Worm (Caenorhabditis elegans): ENCODE measurements around the gene clic-1.

Gene clic-1

DNA sequence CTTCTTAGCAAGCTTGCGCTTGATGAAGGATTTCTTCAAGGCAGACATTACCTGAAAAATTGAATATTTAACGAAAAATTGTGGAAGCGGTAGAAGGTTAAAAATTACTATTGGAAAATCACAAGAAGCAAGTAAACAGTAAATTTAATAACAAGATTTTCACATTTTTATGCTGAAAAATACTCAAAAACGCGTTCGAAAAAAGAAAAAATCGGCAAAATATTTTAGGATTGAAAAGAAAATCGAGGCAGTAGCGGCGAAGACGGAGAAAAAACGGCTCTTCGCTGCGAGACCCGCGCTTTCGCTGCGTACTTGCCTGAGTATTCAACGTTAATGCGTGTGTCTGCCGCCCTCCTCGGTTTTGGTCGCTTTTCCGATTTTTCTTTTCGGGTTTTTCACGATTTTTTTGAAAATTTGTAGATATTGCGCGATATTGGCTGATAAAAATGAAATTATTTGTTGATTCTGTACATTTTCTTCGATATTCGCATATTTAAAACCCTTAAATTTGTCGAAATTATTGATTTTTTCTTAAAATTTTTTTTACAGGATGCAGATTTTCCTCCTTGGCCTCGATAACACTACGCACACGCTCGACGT lies 41.4 kb upstream of the clic-1 start, which contains the start of the genes rpl-39 and rps-30:
Gene rpl-39 (minus strand): TSS at position 51 of the 600 bp plus-strand sequence.
Gene rps-30 (plus strand): TSS at position 550 of the 600 bp plus-strand sequence.
- TF ChIP-seq ceh-39 (tag; optimal IDR thresholded peaks at IDR 0.05) (peak; percentile 79), nhr-76 (tag; optimal IDR thresholded peaks at IDR 0.05) (no peak), nhr-237 (tag; optimal IDR thresholded peaks at IDR 0.05) (peak; percentile 92), lsy-2 (tag; optimal IDR thresholded peaks at IDR 0.05) (peak; percentile 85), hlh-1 (tag; optimal IDR thresholded peaks at IDR 0.05) (peak; percentile 56), ztf-11 (tag; optimal IDR thresholded peaks at IDR 0.05) (peak; percentile 8), lin-13 (tag; optimal IDR thresholded peaks at IDR 0.05) (peak; percentile 75), pha-4 (tag; optimal IDR thresholded peaks at IDR 0.05) (peak; percentile 85), ces-1 (GFP tag; optimal IDR thresholded peaks at IDR 0.05) (peak; percentile 70), drap-1 (GFP tag; optimal IDR thresholded peaks at IDR 0.05) (no peak), ham-2 (GFP tag; optimal IDR thresholded peaks at IDR 0.05) (peak; percentile 54), unc-120 (tag; optimal IDR thresholded peaks at IDR 0.05; ENCODE audit: poor library complexity, severe bottlenecking) (peak; percentile 24), nhr-2 (tag; optimal IDR thresholded peaks at IDR 0.05) (no peak), sptf-1 (tag; optimal IDR thresholded peaks at IDR 0.05) (peak; percentile 64), mep-1 (tag; optimal IDR thresholded peaks at IDR 0.05) (peak; percentile 91), mls-2 (tag; optimal IDR thresholded peaks at IDR 0.05) (peak; percentile 31), unc-62 (GFP tag; optimal IDR thresholded peaks at IDR 0.05) (peak; percentile 19), nhr-12 (tag; optimal IDR thresholded peaks at IDR 0.05) (no peak)

- TF ChIP-seq nhr-237 (tag; optimal IDR thresholded peaks at IDR 0.05), result no peak
- TF ChIP-seq nhr-28 (tag; optimal IDR thresholded peaks at IDR 0.05), result no peak
- TF ChIP-seq sem-2 (GFP tag; optimal IDR thresholded peaks at IDR 0.05), result no peak
- TF ChIP-seq lin-13 (tag; optimal IDR thresholded peaks at IDR 0.05), result no peak
- TF ChIP-seq sptf-1 (tag; optimal IDR thresholded peaks at IDR 0.05), result no peak
- TF ChIP-seq ceh-43 (GFP tag; optimal IDR thresholded peaks at IDR 0.05), result no peak
- TF ChIP-seq unc-120 (tag; optimal IDR thresholded peaks at IDR 0.05; ENCODE audit: poor library complexity, severe bottlenecking), result no peak
- no peak for TF ChIP-seq blmp-1 (tag; optimal IDR thresholded peaks at IDR 0.05)
- no peak for TF ChIP-seq flh-1 (GFP tag; optimal IDR thresholded peaks at IDR 0.05)
- TF ChIP-seq ces-1 (GFP tag; optimal IDR thresholded peaks at IDR 0.05), result no peak
- TF ChIP-seq nhr-12 (tag; optimal IDR thresholded peaks at IDR 0.05), result no peak
- no peak for TF ChIP-seq lin-32 (GFP tag; optimal IDR thresholded peaks at IDR 0.05)
- TF ChIP-seq unc-39 (tag; optimal IDR thresholded peaks at IDR 0.05), result no peak
Measured at ce11 chrV:7775226-7775625, 40.5 kb upstream of the clic-1 start.

ce11 chrV:7774143-7774595 lies 39.5 kb upstream of the clic-1 start, which contains the start of gene grl-10:
TSS of gene grl-10 (plus strand) at chrV:7774545.
- TF ChIP-seq snpc-4 (tag; optimal IDR thresholded peaks at IDR 0.05) (no peak), nhr-28 (tag; optimal IDR thresholded peaks at IDR 0.05) (no peak), pha-4 (tag; optimal IDR thresholded peaks at IDR 0.05) (no peak), ham-2 (GFP tag; optimal IDR thresholded peaks at IDR 0.05) (peak; percentile 28), unc-39 (tag; optimal IDR thresholded peaks at IDR 0.05) (no peak), ces-1 (GFP tag; optimal IDR thresholded peaks at IDR 0.05) (no peak), cnd-1 (tag; optimal IDR thresholded peaks at IDR 0.05) (no peak), M03D4.4 (tag; optimal IDR thresholded peaks at IDR 0.05) (no peak), ztf-11 (tag; optimal IDR thresholded peaks at IDR 0.05) (no peak), hlh-1 (tag; optimal IDR thresholded peaks at IDR 0.05) (no peak), elt-1 (tag; optimal IDR thresholded peaks at IDR 0.05; ENCODE audit: borderline replicate concordance, insufficient read depth) (peak; percentile 70), elt-3 (tag; optimal IDR thresholded peaks at IDR 0.05) (no peak), lin-32 (GFP tag; optimal IDR thresholded peaks at IDR 0.05) (no peak), ceh-39 (tag; optimal IDR thresholded peaks at IDR 0.05) (no peak)

ce11 chrV:7773647-7774046 lies 38.9 kb upstream of the clic-1 start:
- TF ChIP-seq flh-1 (GFP tag; optimal IDR thresholded peaks at IDR 0.05) (no peak), mls-2 (tag; optimal IDR thresholded peaks at IDR 0.05) (no peak), unc-39 (tag; optimal IDR thresholded peaks at IDR 0.05) (no peak), bed-3 (GFP tag; optimal IDR thresholded peaks at IDR 0.05) (no peak), mab-5 (tag; optimal IDR thresholded peaks at IDR 0.05) (no peak), ceh-83 (GFP tag; optimal IDR thresholded peaks at IDR 0.05) (no peak), nhr-12 (tag; optimal IDR thresholded peaks at IDR 0.05) (no peak), lin-13 (tag; optimal IDR thresholded peaks at IDR 0.05) (no peak), drap-1 (GFP tag; optimal IDR thresholded peaks at IDR 0.05) (no peak), mep-1 (tag; optimal IDR thresholded peaks at IDR 0.05) (no peak), pha-4 (tag; optimal IDR thresholded peaks at IDR 0.05) (no peak), elt-3 (tag; optimal IDR thresholded peaks at IDR 0.05) (no peak), tbx-8 (GFP tag; optimal IDR thresholded peaks at IDR 0.05) (no peak), nhr-237 (tag; optimal IDR thresholded peaks at IDR 0.05) (no peak), nhr-2 (tag; optimal IDR thresholded peaks at IDR 0.05) (no peak)
